Worm (Caenorhabditis elegans): ENCODE data around the gene sru-4.

Gene sru-4

ce11 chrIV:9486779-9487178, 11.4 kb upstream of the sru-4 start:
- TF ChIP-seq lin-1 (GFP tag; IDR thresholded peaks at IDR 0.05), result no peak
- peak; percentile 93 for TF ChIP-seq aha-1 (tag)

ce11 chrIV:9488315-9488714, 9.9 kb upstream of the sru-4 start, which contains the start of gene sru-1:
sru-1 (plus strand) TSS chrIV:9488615.
- no peak for TF ChIP-seq nhr-11 (tag; optimal IDR thresholded peaks at IDR 0.05)

- TF ChIP-seq T20F7.1 (GFP tag; optimal IDR thresholded peaks at IDR 0.05) (no peak), pha-4 (GFP tag; IDR thresholded peaks at IDR 0.05) (no peak), pha-4 (tag; optimal IDR thresholded peaks at IDR 0.05) (no peak), fos-1 (tag; optimal IDR thresholded peaks at IDR 0.05) (no peak), F10B5.3 (tag; optimal IDR thresholded peaks at IDR 0.05) (no peak)
Observed at ce11 chrIV:9490320-9490719, 7.9 kb upstream of the sru-4 start, which contains the start of gene sru-6. sru-6 (plus strand) TSS chrIV:9490620.

- no peak for TF ChIP-seq zfp-2 (tag; optimal IDR thresholded peaks at IDR 0.05)
- TF ChIP-seq rbr-2 (tag; optimal IDR thresholded peaks at IDR 0.05), result no peak
- no peak for TF ChIP-seq R02D3.7 (tag; optimal IDR thresholded peaks at IDR 0.05)
- no peak for TF ChIP-seq nhr-6 (tag; optimal IDR thresholded peaks at IDR 0.05)
- TF ChIP-seq cey-2 (tag; optimal IDR thresholded peaks at IDR 0.05; ENCODE audit: borderline replicate concordance, insufficient read depth), result no peak
Observed at ce11 chrIV:9496306-9496705, 1.9 kb upstream of the sru-4 start, which contains the start of gene sru-3. sru-3 (plus strand) TSS chrIV:9496606.

ce11 chrIV:9499636-9500035, 1.4 kb downstream of the sru-4 start:
- TF ChIP-seq nhr-28 (tag; optimal IDR thresholded peaks at IDR 0.05) (peak; percentile 94), php-3 (GFP tag; IDR thresholded peaks at IDR 0.05) (no peak)

- no peak for TF ChIP-seq Y75B8A.6 (GFP tag; IDR thresholded peaks at IDR 0.05)
- TF ChIP-seq snpc-1.2 (GFP tag; IDR thresholded peaks at IDR 0.05), result no peak
- TF ChIP-seq set-16 (GFP tag; IDR thresholded peaks at IDR 0.05), result no peak
- peak; percentile 57 for TF ChIP-seq ztf-7 (tag; optimal IDR thresholded peaks at IDR 0.05)
- no peak for TF ChIP-seq lim-7 (GFP tag; IDR thresholded peaks at IDR 0.05)
- TF ChIP-seq ztf-11 (tag; optimal IDR thresholded peaks at IDR 0.05), result no peak
- TF ChIP-seq aha-1 (tag), result peak; percentile 87
- no peak for TF ChIP-seq D1046.2 (GFP tag; IDR thresholded peaks at IDR 0.05)
Observed at ce11 chrIV:9500100-9500499, 1.9 kb downstream of the sru-4 start, which contains the start of gene ugt-21. ugt-21 (plus strand) TSS chrIV:9500311.

- TF ChIP-seq hlh-11 (tag; optimal IDR thresholded peaks at IDR 0.05) (no peak), lin-29 (GFP tag; IDR thresholded peaks at IDR 0.05) (no peak), hlh-30 (tag; optimal IDR thresholded peaks at IDR 0.05; ENCODE audit: insufficient read depth) (no peak), ces-1 (GFP tag; optimal IDR thresholded peaks at IDR 0.05) (no peak), dmd-6 (GFP tag; IDR thresholded peaks at IDR 0.05) (no peak), mdt-29 (GFP tag; IDR thresholded peaks at IDR 0.05) (no peak), sdz-12 (GFP tag; optimal IDR thresholded peaks at IDR 0.05) (no peak), madf-5 (GFP tag; IDR thresholded peaks at IDR 0.05) (no peak), nhr-42 (GFP tag; IDR thresholded peaks at IDR 0.05) (no peak), F37D6.2 (tag; optimal IDR thresholded peaks at IDR 0.05) (no peak), hmg-1.1 (GFP tag; IDR thresholded peaks at IDR 0.05) (no peak), dpl-1 (GFP tag; optimal IDR thresholded peaks at IDR 0.05) (no peak), aha-1 (tag) (no peak), mxl-2 (GFP tag; conservative IDR thresholded peaks at IDR 0.05) (no peak), nhr-28 (tag; optimal IDR thresholded peaks at IDR 0.05) (no peak), unc-62 (GFP tag; optimal IDR thresholded peaks at IDR 0.05 in 1 of 2) (no peak), unc-62 (tag; optimal IDR thresholded peaks at IDR 0.05) (no peak), spr-1 (tag; optimal IDR thresholded peaks at IDR 0.05) (no peak)
Observed at ce11 chrIV:9506251-9506650, 8.1 kb downstream of the sru-4 start, which contains the start of gene ttr-9. ttr-9 (minus strand) TSS chrIV:9506351.

Data from whole organism, L4 larva.